Worm (Caenorhabditis elegans): Measurements from ENCODE around the gene fln-2.
A peak's percentile ranks its signal among the peaks of the same experiment; 100 is the strongest.

fln-2 gene

DNA sequence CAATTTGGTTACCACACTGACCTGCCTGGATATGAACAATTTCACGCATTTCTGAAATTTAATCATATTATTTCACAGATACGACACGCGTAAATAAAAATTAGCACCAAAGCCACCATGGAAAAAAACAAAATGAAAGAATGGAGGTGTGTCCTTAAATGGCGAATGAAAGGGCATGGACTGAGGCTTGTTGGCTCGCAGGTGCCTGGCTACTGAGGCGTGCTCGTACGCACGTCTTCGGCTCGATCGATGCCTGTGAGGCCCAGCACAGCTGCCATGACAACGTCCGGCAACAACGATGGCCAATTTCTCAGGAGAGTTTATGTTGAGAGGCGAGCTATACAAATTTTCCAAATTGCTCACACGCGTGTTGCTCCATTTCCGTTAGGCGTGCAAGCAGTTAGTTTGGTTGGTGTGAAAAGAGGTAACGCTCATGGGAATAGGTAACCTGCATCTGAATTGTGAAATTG is 39.4 kb downstream of the fln-2 start, which contains the start of gene tbb-4:
Gene tbb-4 (minus strand): TSS at position 51 of the 470 bp plus-strand sequence.
- TF ChIP-seq snpc-4 (tag; optimal IDR thresholded peaks at IDR 0.05) = no peak
- TF ChIP-seq pha-4 (tag; optimal IDR thresholded peaks at IDR 0.05) = no peak
- no peak for TF ChIP-seq mdl-1 (tag; optimal IDR thresholded peaks at IDR 0.05)

DNA sequence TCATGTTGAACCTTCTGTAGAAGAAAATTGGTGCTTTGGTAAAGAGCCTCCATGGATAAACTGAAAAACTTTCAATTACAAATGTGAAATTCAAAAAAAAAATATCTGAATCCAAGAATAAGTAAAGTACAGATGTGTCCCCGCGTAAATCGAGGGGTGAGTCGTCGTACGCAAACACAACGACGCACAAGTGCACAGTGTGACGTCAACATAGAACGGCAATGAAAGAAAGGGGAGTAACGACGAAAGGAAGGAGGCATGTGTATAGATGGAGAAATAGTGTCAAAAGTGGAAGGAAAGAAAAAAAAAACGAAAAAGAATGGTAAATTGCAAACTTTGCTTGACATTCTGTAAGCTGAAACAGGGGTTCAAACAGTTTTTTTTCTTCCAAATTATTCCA is 44.0 kb downstream of the fln-2 start, which contains the start of gene memb-1:
Gene memb-1 (minus strand): TSS at position 60 of the 400 bp plus-strand sequence.
- TF ChIP-seq unc-39 (tag; optimal IDR thresholded peaks at IDR 0.05) (no peak), nhr-67 (tag; optimal IDR thresholded peaks at IDR 0.05) (no peak), nhr-77 (tag; optimal IDR thresholded peaks at IDR 0.05) (no peak), R02D3.7 (tag; optimal IDR thresholded peaks at IDR 0.05) (peak; percentile 70), elt-1 (tag; optimal IDR thresholded peaks at IDR 0.05) (no peak), pqm-1 (tag; optimal IDR thresholded peaks at IDR 0.05) (peak; percentile 74), ZK546.5 (tag; optimal IDR thresholded peaks at IDR 0.05) (no peak), mml-1 (tag; optimal IDR thresholded peaks at IDR 0.05) (no peak), nfya-1 (tag; optimal IDR thresholded peaks at IDR 0.05; ENCODE audit: insufficient read depth) (peak; percentile 77), ztf-4 (tag; optimal IDR thresholded peaks at IDR 0.05) (no peak), elt-2 (tag; optimal IDR thresholded peaks at IDR 0.05) (peak; percentile 59), fkh-10 (GFP tag; optimal IDR thresholded peaks at IDR 0.05) (no peak), egl-5 (tag; optimal IDR thresholded peaks at IDR 0.05) (peak; percentile 67), tbx-2 (tag; optimal IDR thresholded peaks at IDR 0.05) (no peak), ceh-82 (tag; optimal IDR thresholded peaks at IDR 0.05) (no peak), eor-1 (tag; optimal IDR thresholded peaks at IDR 0.05) (no peak), sea-2 (GFP tag; optimal IDR thresholded peaks at IDR 0.05) (no peak), elt-3 (tag; optimal IDR thresholded peaks at IDR 0.05) (no peak), nhr-12 (tag; optimal IDR thresholded peaks at IDR 0.05) (no peak), nhr-23 (tag; optimal IDR thresholded peaks at IDR 0.05) (peak; percentile 77), skn-1 (tag; optimal IDR thresholded peaks at IDR 0.05) (peak; percentile 45), nhr-28 (tag; optimal IDR thresholded peaks at IDR 0.05) (no peak), unc-62 (GFP tag; optimal IDR thresholded peaks at IDR 0.05) (no peak), ceh-28 (tag; optimal IDR thresholded peaks at IDR 0.05) (no peak), lin-39 (tag; optimal IDR thresholded peaks at IDR 0.05) (peak; percentile 73), ama-1 (optimal IDR thresholded peaks at IDR 0.05) (no peak), egl-27 (tag; optimal IDR thresholded peaks at IDR 0.05) (peak; percentile 21), zag-1 (tag; optimal IDR thresholded peaks at IDR 0.05) (no peak), nhr-11 (tag; optimal IDR thresholded peaks at IDR 0.05) (no peak), aly-2 (tag; optimal IDR thresholded peaks at IDR 0.05) (no peak), nhr-237 (tag; optimal IDR thresholded peaks at IDR 0.05) (no peak), ceh-16 (tag; optimal IDR thresholded peaks at IDR 0.05) (no peak), lin-15B (tag; optimal IDR thresholded peaks at IDR 0.05) (peak; percentile 18), fos-1 (tag; optimal IDR thresholded peaks at IDR 0.05) (peak; percentile 33), pha-4 (tag; optimal IDR thresholded peaks at IDR 0.05) (peak; percentile 83), fkh-2 (tag; optimal IDR thresholded peaks at IDR 0.05) (peak; percentile 1), snpc-4 (tag; optimal IDR thresholded peaks at IDR 0.05) (peak; percentile 30), ztf-11 (tag; optimal IDR thresholded peaks at IDR 0.05) (no peak), daf-12 (tag; optimal IDR thresholded peaks at IDR 0.05) (no peak), nhr-76 (tag; optimal IDR thresholded peaks at IDR 0.05) (no peak), nhr-43 (tag; optimal IDR thresholded peaks at IDR 0.05; ENCODE audit: poor library complexity, severe bottlenecking) (no peak), ceh-9 (tag; optimal IDR thresholded peaks at IDR 0.05) (no peak), hmg-11 (tag; optimal IDR thresholded peaks at IDR 0.05) (peak; percentile 77), lsy-12 (tag; optimal IDR thresholded peaks at IDR 0.05) (no peak), nhr-25 (tag; optimal IDR thresholded peaks at IDR 0.05) (peak; percentile 84), mdl-1 (tag; optimal IDR thresholded peaks at IDR 0.05) (no peak), jun-1 (tag; optimal IDR thresholded peaks at IDR 0.05) (peak; percentile 50)
